Fruit fly (Drosophila melanogaster) whole organism, embryonic: Measurements from ENCODE around the gene CG46396.

ENCODE experiments used
- Awh ChIP-seq: fragments of 200-800 bp; sonication (Bioruptor generic); IDR thresholded peaks from 2 replicates; pipeline ENCODE4, ENCODE4 v1.3.6; 2022; ENCODE audit warnings: missing biosample characterization, missing genetic modification characterization
- Blimp-1 ChIP-seq: fragments of 200-800 bp; sonication (Bioruptor generic); optimal IDR thresholded peaks from 3 replicates; lab custom pipeline; 2018; ENCODE audit warnings: missing biosample characterization, missing genetic modification characterization, mild to moderate bottlenecking, moderate library complexity, missing genetic modification reagents
- BtbVII ChIP-seq: fragments of 200-800 bp; sonication (Bioruptor generic); optimal IDR thresholded peaks from 3 replicates; lab custom pipeline; 2017; ENCODE audit warnings: missing biosample characterization, mild to moderate bottlenecking, missing genetic modification characterization
- Bteb2 ChIP-seq: fragments of 200-800 bp; sonication (Bioruptor generic); optimal IDR thresholded peaks from 2 replicates; lab custom pipeline; 2016; ENCODE audit warnings: missing biosample characterization, missing genetic modification characterization
- CG10209 ChIP-seq: fragments of 200-800 bp; sonication (Bioruptor generic); optimal IDR thresholded peaks from 3 replicates; lab custom pipeline; 2017; ENCODE audit warnings: missing biosample characterization, mild to moderate bottlenecking, missing genetic modification characterization, missing genetic modification reagents
- CG10267 ChIP-seq: fragments of 200-800 bp; sonication (Bioruptor generic); optimal IDR thresholded peaks from 2 replicates; lab custom pipeline; 2018; ENCODE audit warnings: missing biosample characterization, mild to moderate bottlenecking, missing genetic modification characterization, moderate library complexity
- CG10431 ChIP-seq: fragments of 200-800 bp; sonication (Bioruptor generic); optimal IDR thresholded peaks from 3 replicates; lab custom pipeline; 2018; ENCODE audit warnings: missing biosample characterization, mild to moderate bottlenecking, missing genetic modification characterization
- CG11560 ChIP-seq: fragments of 200-800 bp; sonication (Bioruptor generic); IDR thresholded peaks from 3 replicates; pipeline ENCODE4 v1.3.6; 2022; ENCODE audit warnings: missing biosample characterization, missing genetic modification characterization
- CG12219 ChIP-seq: fragments of 200-800 bp; sonication (Bioruptor generic); optimal IDR thresholded peaks from 3 replicates; lab custom pipeline; 2018; ENCODE audit warnings: missing biosample characterization, mild to moderate bottlenecking, missing genetic modification characterization
- CG13424 ChIP-seq: fragments of 200-800 bp; sonication (Bioruptor generic); optimal IDR thresholded peaks from 2 replicates; lab custom pipeline; 2019; ENCODE audit warnings: missing biosample characterization, mild to moderate bottlenecking, missing genetic modification characterization, moderate library complexity
- CG14050 ChIP-seq: fragments of 200-800 bp; sonication (Bioruptor generic); IDR thresholded peaks from 3 replicates; pipeline ENCODE4 v1.3.6; 2022; ENCODE audit warnings: missing biosample characterization, missing genetic modification characterization
- CG14441 ChIP-seq: fragments of 200-800 bp; sonication (Bioruptor generic); IDR thresholded peaks from 2 replicates; pipeline ENCODE4 v1.3.6; 2022; ENCODE audit warnings: missing biosample characterization, missing genetic modification characterization
- CG1602 ChIP-seq: fragments of 200-800 bp; sonication (Bioruptor generic); optimal IDR thresholded peaks from 3 replicates; lab custom pipeline; 2016; ENCODE audit warnings: missing biosample characterization, missing genetic modification characterization
- CG1647 ChIP-seq: fragments of 200-800 bp; sonication (Bioruptor generic); optimal IDR thresholded peaks from 3 replicates; lab custom pipeline; 2016; ENCODE audit warnings: missing biosample characterization, missing genetic modification characterization
- CG18619 ChIP-seq: fragments of 200-800 bp; sonication (Bioruptor generic); optimal IDR thresholded peaks from 3 replicates; lab custom pipeline; 2017; ENCODE audit warnings: missing biosample characterization, mild to moderate bottlenecking, missing genetic modification characterization
- CG2199 ChIP-seq: fragments of 200-800 bp; sonication (Bioruptor generic); IDR thresholded peaks from 3 replicates; pipeline ENCODE4 v1.3.6; 2022; ENCODE audit warnings: missing biosample characterization, missing genetic modification characterization
- CG2712 ChIP-seq: fragments of 200-800 bp; optimal IDR thresholded peaks from 3 replicates; lab custom pipeline; 2019; ENCODE audit warnings: missing biosample characterization, mild to moderate bottlenecking, missing genetic modification characterization, moderate library complexity
- CG31441 ChIP-seq: fragments of 200-800 bp; sonication (Bioruptor generic); IDR thresholded peaks from 2 replicates; pipeline ENCODE4 v1.3.6; 2022; ENCODE audit warnings: missing biosample characterization, missing genetic modification characterization
- CG32767 ChIP-seq: fragments of 200-800 bp; sonication (Bioruptor generic); IDR thresholded peaks from 2 replicates; pipeline ENCODE4 v1.3.6; 2022; ENCODE audit warnings: missing biosample characterization, missing genetic modification characterization
- CG4328 ChIP-seq: fragments of 200-800 bp; sonication (Bioruptor generic); optimal IDR thresholded peaks from 3 replicates; lab custom pipeline; 2017; ENCODE audit warnings: missing biosample characterization, missing genetic modification reagents, missing genetic modification characterization
- CG4360 ChIP-seq: fragments of 200-800 bp; sonication (Bioruptor generic); IDR thresholded peaks from 2 replicates; pipeline ENCODE4 v1.3.6; 2022; ENCODE audit warnings: missing biosample characterization, missing genetic modification characterization
- CG6175 ChIP-seq: fragments of 200-800 bp; sonication (Bioruptor generic); IDR thresholded peaks from 3 replicates; pipeline ENCODE4 v1.3.6; 2022; ENCODE audit warnings: missing biosample characterization, missing genetic modification characterization
- CG7271 ChIP-seq: fragments of 200-800 bp; sonication (Bioruptor generic); optimal IDR thresholded peaks from 2 replicates; lab custom pipeline; 2018; ENCODE audit warnings: missing biosample characterization, mild to moderate bottlenecking, missing genetic modification characterization, moderate library complexity
- CG7928 ChIP-seq: fragments of 200-800 bp; sonication (Bioruptor generic); optimal IDR thresholded peaks from 2 replicates; lab custom pipeline; 2017; ENCODE audit warnings: missing biosample characterization, mild to moderate bottlenecking, missing genetic modification characterization
- CG9876 ChIP-seq: fragments of 200-800 bp; sonication (Bioruptor generic); optimal IDR thresholded peaks from 2 replicates; lab custom pipeline; 2016; ENCODE audit warnings: missing biosample characterization, missing genetic modification characterization
- Dad ChIP-seq: fragments of 200-800 bp; sonication (Bioruptor generic); optimal IDR thresholded peaks from 3 replicates; lab custom pipeline; 2016; ENCODE audit warnings: missing biosample characterization, missing genetic modification characterization
- Doc3 ChIP-seq: fragments of 200-800 bp; sonication (Bioruptor generic); IDR thresholded peaks from 3 replicates; pipeline ENCODE4 v1.3.6; 2022; ENCODE audit warnings: missing biosample characterization, missing genetic modification characterization; ENCODE audit not compliant: partially characterized antibody
- GATAe ChIP-seq: fragments of 200-800 bp; sonication (Bioruptor generic); conservative IDR thresholded peaks from 2 replicates; pipeline ENCODE4 v1.3.6; 2022; ENCODE audit warnings: missing biosample characterization, missing genetic modification characterization
- HmgD ChIP-seq: fragments of 200-800 bp; sonication (Bioruptor generic); optimal IDR thresholded peaks from 3 replicates; lab custom pipeline; 2016; ENCODE audit warnings: missing biosample characterization, missing genetic modification characterization
- Hr51 ChIP-seq, 2 experiments: fragments of 200-800 bp; sonication (Bioruptor generic); optimal IDR thresholded peaks; 2 replicates in 1 of 2; 3 replicates in 1 of 2; lab custom pipeline; 2016 to 2018; ENCODE audit warnings: missing biosample characterization in 2 of 2, missing genetic modification characterization in 2 of 2, mild to moderate bottlenecking in 1 of 2, moderate library complexity in 1 of 2
- MTF-1 ChIP-seq: fragments of 200-800 bp; sonication (Bioruptor generic); optimal IDR thresholded peaks from 2 replicates; lab custom pipeline; 2018; ENCODE audit warnings: missing biosample characterization, mild to moderate bottlenecking, missing genetic modification characterization, borderline replicate concordance
- Nf-YB ChIP-seq: fragments of 200-800 bp; sonication (Bioruptor generic); optimal IDR thresholded peaks from 3 replicates; lab custom pipeline; 2019; ENCODE audit warnings: missing biosample characterization, mild to moderate bottlenecking, missing genetic modification characterization, moderate library complexity
- Ptx1 ChIP-seq: fragments of 200-800 bp; sonication (Bioruptor generic); IDR thresholded peaks from 2 replicates; pipeline ENCODE4 v1.3.6; 2022; ENCODE audit warnings: missing biosample characterization, missing genetic modification characterization
- Ravus ChIP-seq: fragments of 200-800 bp; sonication (Bioruptor generic); IDR thresholded peaks from 2 replicates; pipeline ENCODE4 v1.3.6; 2022; ENCODE audit warnings: missing biosample characterization, missing genetic modification characterization
- Rfx ChIP-seq: fragments of 200-800 bp; sonication (Bioruptor generic); IDR thresholded peaks from 2 replicates; pipeline ENCODE4 v1.3.6; 2022; ENCODE audit warnings: missing biosample characterization, missing genetic modification characterization
- Taf1 ChIP-seq: fragments of 200-800 bp; sonication (Bioruptor generic); IDR thresholded peaks from 2 replicates; pipeline ENCODE4 v1.3.6; 2022; ENCODE audit warnings: missing biosample characterization, missing genetic modification characterization
- Vsx1 ChIP-seq: fragments of 200-800 bp; sonication (Bioruptor generic); optimal IDR thresholded peaks from 2 replicates; lab custom pipeline; 2017; ENCODE audit warnings: missing biosample characterization, mild to moderate bottlenecking, missing genetic modification characterization, missing genetic modification reagents
- abd-A ChIP-seq: fragments of 200-800 bp; sonication (Bioruptor generic); optimal IDR thresholded peaks from 3 replicates; lab custom pipeline; 2019; ENCODE audit warnings: missing biosample characterization, mild to moderate bottlenecking, missing genetic modification characterization, moderate library complexity
- ap ChIP-seq: fragments of 200-800 bp; sonication (Bioruptor generic); IDR thresholded peaks from 2 replicates; pipeline ENCODE4 v1.3.6; 2022; ENCODE audit warnings: missing biosample characterization, missing genetic modification characterization
- dimm ChIP-seq: fragments of 200-800 bp; sonication (Bioruptor generic); IDR thresholded peaks from 2 replicates; pipeline ENCODE4 v1.3.6; 2022; ENCODE audit warnings: missing biosample characterization, missing genetic modification characterization
- kah ChIP-seq: fragments of 200-800 bp; sonication (Bioruptor generic); optimal IDR thresholded peaks from 2 replicates; lab custom pipeline; 2018; ENCODE audit warnings: missing biosample characterization, mild to moderate bottlenecking, missing genetic modification characterization
- kni ChIP-seq: fragments of 200-800 bp; sonication (Bioruptor generic); optimal IDR thresholded peaks from 3 replicates; lab custom pipeline; 2017; ENCODE audit warnings: mild to moderate bottlenecking, missing biosample characterization, missing genetic modification reagents, missing genetic modification characterization
- lilli ChIP-seq: fragments of 200-800 bp; sonication (Bioruptor generic); optimal IDR thresholded peaks from 3 replicates; lab custom pipeline; 2016; ENCODE audit warnings: missing biosample characterization, missing genetic modification characterization
- nerfin-2 ChIP-seq: fragments of 200-800 bp; sonication (Bioruptor generic); IDR thresholded peaks from 2 replicates; pipeline ENCODE4 v1.3.6; 2022; ENCODE audit warnings: missing biosample characterization, missing genetic modification characterization; ENCODE audit not compliant: partially characterized antibody
- rib ChIP-seq: fragments of 200-800 bp; sonication (Bioruptor generic); IDR thresholded peaks from 2 replicates; pipeline ENCODE4 v1.3.6; 2022; ENCODE audit warnings: missing biosample characterization, missing genetic modification characterization
- ro ChIP-seq: fragments of 200-800 bp; sonication (Bioruptor generic); IDR thresholded peaks from 2 replicates; pipeline ENCODE4 v1.3.6; 2022; ENCODE audit warnings: missing biosample characterization, missing genetic modification characterization
- sim ChIP-seq: fragments of 200-800 bp; sonication (Bioruptor generic); IDR thresholded peaks from 2 replicates; pipeline ENCODE4 v1.3.6; 2022; ENCODE audit warnings: missing biosample characterization, missing genetic modification characterization
- tll ChIP-seq, 2 experiments: fragments of 200-800 bp in 1 of 2; fragments of >200 bp in 1 of 2; sonication (Bioruptor generic) in 1 of 2; optimal IDR thresholded peaks; 2 replicates each; lab custom pipeline; 2017 to 2019; ENCODE audit warnings: missing biosample characterization in 2 of 2, missing genetic modification characterization in 2 of 2, mild to moderate bottlenecking in 1 of 2, moderate library complexity in 1 of 2
- wor ChIP-seq: fragments of 200-800 bp; sonication (Bioruptor generic); IDR thresholded peaks from 2 replicates; pipeline ENCODE4 v1.3.6; 2022; ENCODE audit warnings: missing biosample characterization, missing genetic modification characterization

CG46396 gene

DNA sequence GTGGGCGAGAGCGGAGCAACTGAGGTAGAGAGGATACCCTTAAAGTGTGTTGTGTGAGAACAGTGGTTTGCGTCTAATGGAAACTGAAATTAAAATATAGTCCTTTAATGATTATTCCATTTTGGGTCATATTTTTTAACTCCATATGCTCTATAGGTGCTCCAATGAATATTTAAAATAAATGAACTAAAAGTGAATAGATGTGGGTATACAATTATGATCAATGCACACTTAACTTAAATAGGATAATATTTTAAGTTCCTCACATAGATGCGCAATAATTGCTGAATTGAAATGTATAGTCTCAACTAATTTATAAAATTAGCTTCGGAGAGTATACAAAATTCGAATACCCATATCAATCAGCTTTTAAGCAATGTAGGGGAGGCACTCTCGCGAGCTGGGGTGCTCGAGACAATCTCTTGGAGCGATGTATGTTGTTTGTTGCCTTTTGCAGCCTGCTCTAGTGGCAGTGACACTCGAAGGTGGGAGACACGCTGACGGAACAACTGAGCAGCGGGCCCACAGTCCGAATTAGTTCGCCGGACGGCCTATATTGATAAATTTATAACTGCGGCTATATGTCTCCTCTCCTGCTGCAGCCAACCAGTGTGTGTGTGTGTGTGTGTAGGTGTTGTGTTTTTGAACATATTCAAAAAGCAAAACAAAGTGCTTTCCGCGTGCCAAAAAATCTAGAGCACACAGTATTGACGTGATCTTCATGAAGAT is 50.0 kb downstream of the CG46396 start (continued):
- TF ChIP-seq Vsx1 (GFP tag; lab: Kevin White, UChicago) (no peak), CG10431 (GFP tag; lab: Kevin White, UChicago) (no peak), CG1647 (GFP tag; lab: Kevin White, UChicago) (no peak), BtbVII (peak; percentile 83), tll (GFP tag; optimal IDR thresholded peaks at IDR 0.05; lab: Kevin White, UChicago) (no peak), GATAe (GFP tag; lab: Robert Waterston, UW) (no peak), Ravus (GFP tag; lab: Robert Waterston, UW) (no peak), CG4328 (no peak), CG9876 (no peak), ro (GFP tag; lab: Robert Waterston, UW) (peak; percentile 25; the same call in 1 of the 2 replicates), nerfin-2 (GFP tag; lab: Robert Waterston, UW) (0 out of 2 replicates have a peak, but pooled peaks have one; percentile 34), Awh (GFP tag; lab: Robert Waterston, UW) (0 out of 2 replicates have a peak, but pooled peaks have one; percentile 47), HmgD (GFP tag; lab: Kevin White, UChicago) (peak; percentile 21), kni (GFP tag; lab: Kevin White, UChicago) (no peak), Doc3 (GFP tag; lab: Robert Waterston, UW) (no peak), kah (peak; percentile 52), CG6175 (GFP tag; lab: Robert Waterston, UW) (no peak), Rfx (GFP tag; lab: Robert Waterston, UW) (no peak; the same call in none of the 2 replicates), CG14441 (peak; percentile 45), CG4360 (GFP tag; lab: Robert Waterston, UW) (no peak), CG31441 (GFP tag; lab: Robert Waterston, UW) (no peak), Nf-YB (no peak), Dad (GFP tag; lab: Kevin White, UChicago) (peak; percentile 30), CG18619 (GFP tag; lab: Kevin White, UChicago) (peak; percentile 80), ap (GFP tag; lab: Robert Waterston, UW) (0 out of 2 replicates have a peak, but pooled peaks have one; percentile 32), MTF-1 (no peak), Hr51 (GFP tag; optimal IDR thresholded peaks at IDR 0.05; lab: Kevin White, UChicago) (peak in 1 of 2 experiments; percentile 26), wor (peak; percentile 61), CG11560 (tag; lab: Robert Waterston, UW) (no peak), sim (peak; percentile 58; the same call in 1 of the 2 replicates), Ptx1 (GFP tag; lab: Robert Waterston, UW) (peak; percentile 67), CG10267 (tag; lab: Kevin White, UChicago) (peak; percentile 75), CG14050 (GFP tag; lab: Robert Waterston, UW) (peak; percentile 59; the same call in 1 of the 3 replicates), lilli (GFP tag; lab: Kevin White, UChicago) (peak; percentile 75), Taf1 (GFP tag; lab: Robert Waterston, UW) (0 out of 2 replicates have a peak, but pooled peaks have one; percentile 10), Blimp-1 (GFP tag; lab: Kevin White, UChicago) (no peak), CG13424 (peak; percentile 87), CG12219 (GFP tag; lab: Kevin White, UChicago) (peak; percentile 74), CG2199 (GFP tag; lab: Robert Waterston, UW) (no peak), CG7271 (tag; lab: Kevin White, UChicago) (no peak), abd-A (tag; lab: Kevin White, UChicago) (no peak), CG1602 (peak; percentile 72), rib (GFP tag; lab: Robert Waterston, UW) (no peak), CG2712 (tag; lab: Kevin White, UChicago) (peak; percentile 92), CG10209 (GFP tag; lab: Kevin White, UChicago) (peak; percentile 86), CG7928 (GFP tag; lab: Kevin White, UChicago) (peak; percentile 2), CG32767 (GFP tag; lab: Robert Waterston, UW) (no peak; the same call in 1 of the 2 replicates), Bteb2 (GFP tag; lab: Kevin White, UChicago) (peak; percentile 68), dimm (GFP tag; lab: Robert Waterston, UW) (no peak)
